Worm (Caenorhabditis elegans) whole organism, mixed stage, embryonic: ENCODE measurements around the gene K01D12.20.

Experiments
- M03D4.4 ChIP-seq: sonication (generic microtip); optimal IDR thresholded peaks from 2 replicates; lab custom pipeline; 2017; ENCODE audit warnings: mild to moderate bottlenecking, missing genetic modification characterization, missing compliant biosample characterization
- bed-3 ChIP-seq: fragments of 200-800 bp; sonication (Bioruptor generic); optimal IDR thresholded peaks from 3 replicates; lab custom pipeline; 2018; ENCODE audit warnings: mild to moderate bottlenecking, missing genetic modification characterization, moderate library complexity, missing compliant biosample characterization
- blmp-1 ChIP-seq: fragments of 150-350 bp; optimal IDR thresholded peaks from 2 replicates; lab custom pipeline; 2014; ENCODE audit warnings: missing biosample characterization, missing genetic modification characterization
- ceh-39 ChIP-seq: fragments of 150-350 bp; optimal IDR thresholded peaks from 2 replicates; lab custom pipeline; 2014; ENCODE audit warnings: missing biosample characterization, missing genetic modification characterization
- ceh-43 ChIP-seq: fragments of 200-800 bp; sonication (Bioruptor generic); optimal IDR thresholded peaks from 2 replicates; lab custom pipeline; 2018; ENCODE audit warnings: mild to moderate bottlenecking, missing genetic modification characterization, moderate library complexity, missing compliant biosample characterization
- ceh-83 ChIP-seq: fragments of 200-800 bp; sonication (Bioruptor generic); optimal IDR thresholded peaks from 2 replicates; lab custom pipeline; 2018; ENCODE audit warnings: mild to moderate bottlenecking, missing genetic modification characterization, missing compliant biosample characterization
- ces-1 ChIP-seq: fragments of 150-350 bp; optimal IDR thresholded peaks from 2 replicates; lab custom pipeline; 2014; ENCODE audit warnings: missing biosample characterization, missing genetic modification reagents, missing genetic modification characterization
- drap-1 ChIP-seq: fragments of 200-800 bp; sonication (Bioruptor generic); optimal IDR thresholded peaks from 3 replicates; lab custom pipeline; 2018; ENCODE audit warnings: mild to moderate bottlenecking, missing genetic modification characterization, missing compliant biosample characterization
- elt-1 ChIP-seq: sonication (generic microtip); optimal IDR thresholded peaks from 2 replicates; lab custom pipeline; 2017; ENCODE audit warnings: missing genetic modification characterization, mild to moderate bottlenecking, missing compliant biosample characterization, antibody characterized with exemption, moderate library complexity, borderline replicate concordance; ENCODE audit not compliant: insufficient read depth
- flh-1 ChIP-seq: fragments of 200-800 bp; sonication (Bioruptor generic); optimal IDR thresholded peaks from 2 replicates; lab custom pipeline; 2018; ENCODE audit warnings: mild to moderate bottlenecking, missing genetic modification characterization, moderate library complexity, missing compliant biosample characterization
- ham-2 ChIP-seq: fragments of 200-800 bp; sonication (Bioruptor generic); optimal IDR thresholded peaks from 2 replicates; lab custom pipeline; 2018; ENCODE audit warnings: mild to moderate bottlenecking, missing genetic modification characterization, missing compliant biosample characterization
- hlh-1 ChIP-seq: fragments of 150-350 bp; optimal IDR thresholded peaks from 2 replicates; lab custom pipeline; 2014; ENCODE audit warnings: missing biosample characterization, missing genetic modification reagents, missing genetic modification characterization
- lin-13 ChIP-seq: fragments of 150-350 bp; optimal IDR thresholded peaks from 2 replicates; lab custom pipeline; 2014; ENCODE audit warnings: missing biosample characterization, missing genetic modification characterization
- lsy-2 ChIP-seq: fragments of 150-350 bp; optimal IDR thresholded peaks from 2 replicates; lab custom pipeline; 2014; ENCODE audit warnings: missing biosample characterization, missing genetic modification characterization
- mab-5 ChIP-seq: fragments of 150-350 bp; optimal IDR thresholded peaks from 2 replicates; lab custom pipeline; 2014; ENCODE audit warnings: missing biosample characterization, missing genetic modification characterization
- mep-1 ChIP-seq: fragments of 150-350 bp; optimal IDR thresholded peaks from 2 replicates; lab custom pipeline; 2017; ENCODE audit warnings: missing biosample characterization, missing genetic modification reagents, missing genetic modification characterization, inconsistent platforms
- mls-2 ChIP-seq: sonication (generic microtip); optimal IDR thresholded peaks from 2 replicates; lab custom pipeline; 2016; ENCODE audit warnings: mild to moderate bottlenecking, missing genetic modification characterization, moderate library complexity, missing compliant biosample characterization
- nhr-12 ChIP-seq: fragments of 150-350 bp; optimal IDR thresholded peaks from 2 replicates; lab custom pipeline; 2014; ENCODE audit warnings: missing biosample characterization, missing genetic modification characterization
- nhr-2 ChIP-seq: fragments of 150-350 bp; optimal IDR thresholded peaks from 2 replicates; lab custom pipeline; 2014; ENCODE audit warnings: missing biosample characterization, missing genetic modification characterization
- nhr-237 ChIP-seq: fragments of 150-350 bp; optimal IDR thresholded peaks from 2 replicates; lab custom pipeline; 2014; ENCODE audit warnings: missing biosample characterization, missing genetic modification characterization
- nhr-28 ChIP-seq: fragments of 150-350 bp; optimal IDR thresholded peaks from 2 replicates; lab custom pipeline; 2014; ENCODE audit warnings: missing biosample characterization, missing genetic modification characterization
- nhr-76 ChIP-seq: sonication (generic microtip); optimal IDR thresholded peaks from 2 replicates; lab custom pipeline; 2017; ENCODE audit warnings: missing biosample characterization, missing genetic modification characterization
- sem-2 ChIP-seq: fragments of 200-800 bp; sonication (Bioruptor generic); optimal IDR thresholded peaks from 2 replicates; lab custom pipeline; 2018; ENCODE audit warnings: mild to moderate bottlenecking, missing genetic modification characterization, missing compliant biosample characterization
- sptf-1 ChIP-seq: sonication (generic microtip); optimal IDR thresholded peaks from 2 replicates; lab custom pipeline; 2017; ENCODE audit warnings: mild to moderate bottlenecking, missing genetic modification characterization, moderate library complexity, missing compliant biosample characterization
- tbx-8 ChIP-seq: fragments of 200-800 bp; sonication (Bioruptor generic); optimal IDR thresholded peaks from 2 replicates; lab custom pipeline; 2018; ENCODE audit warnings: mild to moderate bottlenecking, missing genetic modification characterization, moderate library complexity, missing compliant biosample characterization
- unc-39 ChIP-seq: fragments of 150-350 bp; optimal IDR thresholded peaks from 2 replicates; lab custom pipeline; 2014; ENCODE audit warnings: missing biosample characterization, missing genetic modification characterization
- unc-62 ChIP-seq: fragments of 150-350 bp; optimal IDR thresholded peaks from 2 replicates; lab custom pipeline; 2014; ENCODE audit warnings: missing biosample characterization, missing genetic modification reagents, missing genetic modification characterization
- zip-8 ChIP-seq: fragments of 150-350 bp; optimal IDR thresholded peaks from 2 replicates; lab custom pipeline; 2014; ENCODE audit warnings: missing biosample characterization, missing genetic modification characterization
- ztf-11 ChIP-seq: fragments of 150-350 bp; optimal IDR thresholded peaks from 2 replicates; lab custom pipeline; 2014; ENCODE audit warnings: missing biosample characterization, missing genetic modification characterization

Gene K01D12.20

ce11 chrV:12358347-12358746 lies 42.3 kb downstream of the K01D12.20 start, which contains the start of gene F23H12.5:
TSS of gene F23H12.5 (plus strand) at chrV:12358647.
- TF ChIP-seq M03D4.4 (tag; lab: Kevin White, UChicago) (no peak), nhr-2 (no peak), zip-8 (no peak), ztf-11 (tag; lab: Kevin White, UChicago) (no peak), unc-39 (tag; lab: Kevin White, UChicago) (no peak), mab-5 (tag; lab: Kevin White, UChicago) (no peak), bed-3 (GFP tag; lab: Kevin White, UChicago) (no peak), nhr-28 (no peak), sem-2 (GFP tag; lab: Kevin White, UChicago) (no peak), nhr-76 (tag; lab: Kevin White, UChicago) (no peak), tbx-8 (GFP tag; lab: Kevin White, UChicago) (no peak), lin-13 (no peak), mep-1 (tag; lab: Kevin White, UChicago) (no peak), blmp-1 (tag; lab: Kevin White, UChicago) (no peak), flh-1 (GFP tag; lab: Kevin White, UChicago) (no peak), ces-1 (GFP tag; lab: Kevin White, UChicago) (no peak)

ce11 chrV:12357632-12358031 lies 43.0 kb downstream of the K01D12.20 start:
- TF ChIP-seq blmp-1 (tag; lab: Kevin White, UChicago) (peak; percentile 83), elt-1 (tag; lab: Kevin White, UChicago) (no peak)

ce11 chrV:12354193-12354830 lies 46.3 kb downstream of the K01D12.20 start:
- TF ChIP-seq unc-39 (tag; lab: Kevin White, UChicago) (no peak), M03D4.4 (tag; lab: Kevin White, UChicago) (peak; percentile 39), flh-1 (GFP tag; lab: Kevin White, UChicago) (no peak), tbx-8 (GFP tag; lab: Kevin White, UChicago) (peak; percentile 6), ham-2 (GFP tag; lab: Kevin White, UChicago) (peak; percentile 16), elt-1 (tag; lab: Kevin White, UChicago) (peak; percentile 87), blmp-1 (tag; lab: Kevin White, UChicago) (peak; percentile 8), unc-62 (GFP tag; lab: Kevin White, UChicago) (peak; percentile 50)

- TF ChIP-seq nhr-76 (tag; lab: Kevin White, UChicago) (no peak), mls-2 (tag; lab: Kevin White, UChicago) (peak; percentile 44)
These were observed 47.1 kb downstream of the K01D12.20 start for ce11 chrV:12353505-12353904.

ce11 chrV:12352881-12353280 lies 47.7 kb downstream of the K01D12.20 start:
- peak; percentile 52 for TF ChIP-seq ham-2 (GFP tag; lab: Kevin White, UChicago)
- TF ChIP-seq elt-1 (tag; lab: Kevin White, UChicago), result no peak
- no peak for TF ChIP-seq hlh-1
- TF ChIP-seq ceh-83 (GFP tag; lab: Kevin White, UChicago), result peak; percentile 66
- no peak for TF ChIP-seq sem-2 (GFP tag; lab: Kevin White, UChicago)

ce11 chrV:12352445-12352844 lies 48.2 kb downstream of the K01D12.20 start, which contains the start of gene sqt-3:
TSS of gene sqt-3 (plus strand) at chrV:12352745.
- TF ChIP-seq drap-1 (GFP tag; lab: Kevin White, UChicago), result no peak
- no peak for TF ChIP-seq lsy-2 (tag; lab: Kevin White, UChicago)
- TF ChIP-seq elt-1 (tag; lab: Kevin White, UChicago), result no peak
- no peak for TF ChIP-seq zip-8
- no peak for TF ChIP-seq sptf-1
- no peak for TF ChIP-seq ceh-83 (GFP tag; lab: Kevin White, UChicago)
- no peak for TF ChIP-seq nhr-76 (tag; lab: Kevin White, UChicago)
- no peak for TF ChIP-seq ceh-43 (GFP tag; lab: Kevin White, UChicago)
- no peak for TF ChIP-seq nhr-237 (tag; lab: Kevin White, UChicago)
- TF ChIP-seq nhr-12 (tag; lab: Kevin White, UChicago), result no peak
- no peak for TF ChIP-seq mls-2 (tag; lab: Kevin White, UChicago)
- TF ChIP-seq ceh-39 (tag; lab: Kevin White, UChicago), result no peak
- TF ChIP-seq blmp-1 (tag; lab: Kevin White, UChicago), result no peak
- TF ChIP-seq nhr-28, result no peak
